Fruit fly (Drosophila melanogaster): ENCODE data around the gene CG10859.

- no peak for TF ChIP-seq psq (optimal IDR thresholded peaks at IDR 0.05)
- TF ChIP-seq Dll (optimal IDR thresholded peaks at IDR 0.05) = no peak
- TF ChIP-seq EcR (GFP tag; optimal IDR thresholded peaks at IDR 0.05) = no peak
Measured at dm6 chr2L:13436791-13437190, 38.3 kb upstream of the CG10859 start.

Measured in whole organism.